Fruit fly (Drosophila melanogaster) whole organism, embryonic: ENCODE data around the gene mnd.
A peak's percentile ranks its signal among the peaks of the same experiment; 100 is the strongest.

Experiments used
- Awh ChIP-seq: fragments of 200-800 bp; sonication (Bioruptor generic); IDR thresholded peaks from 2 replicates; pipeline ENCODE4, ENCODE4 v1.3.6; 2022; ENCODE audit warnings: missing biosample characterization, missing genetic modification characterization
- CG15479 ChIP-seq: fragments of 200-800 bp; sonication (Bioruptor generic); optimal IDR thresholded peaks from 3 replicates; lab custom pipeline; 2019; ENCODE audit warnings: missing biosample characterization, mild to moderate bottlenecking, missing genetic modification characterization, moderate library complexity
- CG17568 ChIP-seq: fragments of 200-800 bp; sonication (Bioruptor generic); optimal IDR thresholded peaks from 2 replicates; lab custom pipeline; 2018; ENCODE audit warnings: missing biosample characterization, mild to moderate bottlenecking, missing genetic modification characterization, moderate library complexity
- CG2199 ChIP-seq: fragments of 200-800 bp; sonication (Bioruptor generic); IDR thresholded peaks from 3 replicates; pipeline ENCODE4 v1.3.6; 2022; ENCODE audit warnings: missing biosample characterization, missing genetic modification characterization
- CG2202 ChIP-seq: fragments of 200-800 bp; sonication (Bioruptor generic); optimal IDR thresholded peaks from 2 replicates; lab custom pipeline; 2018; ENCODE audit warnings: missing biosample characterization, mild to moderate bottlenecking, missing genetic modification characterization
- CG7556 ChIP-seq: fragments of 200-800 bp; sonication (Bioruptor generic); optimal IDR thresholded peaks from 2 replicates; lab custom pipeline; 2017; ENCODE audit warnings: missing biosample characterization, mild to moderate bottlenecking, missing genetic modification characterization
- CG7987 ChIP-seq: fragments of 200-800 bp; sonication (Bioruptor generic); optimal IDR thresholded peaks from 2 replicates; lab custom pipeline; 2018; ENCODE audit warnings: missing biosample characterization, mild to moderate bottlenecking, missing genetic modification characterization, moderate library complexity
- CG8290 ChIP-seq, 3 experiments: fragments of 200-800 bp; sonication (Bioruptor generic); optimal IDR thresholded peaks; 2 replicates each; lab custom pipeline; 2016 to 2019; ENCODE audit warnings: missing biosample characterization in 3 of 3, missing genetic modification characterization in 3 of 3, mild to moderate bottlenecking in 2 of 3, moderate library complexity in 1 of 3
- CG8924 ChIP-seq: fragments of 200-800 bp; optimal IDR thresholded peaks from 3 replicates; lab custom pipeline; 2019; ENCODE audit warnings: missing biosample characterization, mild to moderate bottlenecking, missing genetic modification characterization, moderate library complexity
- CG9437 ChIP-seq: fragments of 200-800 bp; sonication (Bioruptor generic); optimal IDR thresholded peaks from 2 replicates; lab custom pipeline; 2018; ENCODE audit warnings: missing biosample characterization, mild to moderate bottlenecking, missing genetic modification characterization
- D ChIP-seq, 2 experiments: fragments of 200-800 bp in 1 of 2; fragments of >200 bp in 1 of 2; sonication (Bioruptor generic) in 1 of 2; optimal IDR thresholded peaks; 2 replicates in 1 of 2; 3 replicates in 1 of 2; lab custom pipeline; 2017; ENCODE audit warnings: mild to moderate bottlenecking in 1 of 2, missing biosample characterization in 1 of 2, missing genetic modification characterization in 1 of 2, missing genetic modification reagents in 1 of 2
- Doc2 ChIP-seq: fragments of 200-800 bp; sonication (Bioruptor generic); IDR thresholded peaks from 2 replicates; pipeline ENCODE4 v1.3.6; 2022; ENCODE audit warnings: missing biosample characterization, missing genetic modification characterization
- Doc3 ChIP-seq: fragments of 200-800 bp; sonication (Bioruptor generic); IDR thresholded peaks from 3 replicates; pipeline ENCODE4 v1.3.6; 2022; ENCODE audit warnings: missing biosample characterization, missing genetic modification characterization; ENCODE audit not compliant: partially characterized antibody
- HLH54F ChIP-seq: fragments of 200-800 bp; sonication (Bioruptor generic); optimal IDR thresholded peaks from 3 replicates; lab custom pipeline; 2016; ENCODE audit warnings: missing biosample characterization, missing genetic modification characterization
- Hmr ChIP-seq: fragments of 200-800 bp; sonication (Bioruptor generic); optimal IDR thresholded peaks from 3 replicates; lab custom pipeline; 2017; ENCODE audit warnings: mild to moderate bottlenecking, missing biosample characterization, missing genetic modification reagents, missing genetic modification characterization
- Hr78 ChIP-seq, 2 experiments: fragments of 200-800 bp in 1 of 2; fragments of >200 bp in 1 of 2; sonication (Bioruptor generic) in 1 of 2; optimal IDR thresholded peaks; 2 replicates each; lab custom pipeline; 2017 to 2019; ENCODE audit warnings: missing biosample characterization in 2 of 2, missing genetic modification characterization in 2 of 2, mild to moderate bottlenecking in 1 of 2, moderate library complexity in 1 of 2
- Kr ChIP-seq: fragments of 200-800 bp; sonication (Bioruptor generic); optimal IDR thresholded peaks from 2 replicates; lab custom pipeline; 2017; ENCODE audit warnings: missing biosample characterization, mild to moderate bottlenecking, missing genetic modification characterization
- NC2α ChIP-seq: fragments of 200-800 bp; sonication (Bioruptor generic); optimal IDR thresholded peaks from 2 replicates; lab custom pipeline; 2016; ENCODE audit warnings: missing biosample characterization, missing genetic modification characterization
- Stat92E ChIP-seq, 3 experiments: fragments of >200 bp in 2 of 3; fragments of 200-800 bp in 1 of 3; sonication (Bioruptor generic) in 1 of 3; optimal IDR thresholded peaks; 2 replicates each; lab custom pipeline; 2017 to 2019; ENCODE audit warnings: missing biosample characterization in 3 of 3, missing genetic modification characterization in 3 of 3, mild to moderate bottlenecking in 1 of 3, moderate library complexity in 1 of 3
- Trl ChIP-seq, 3 experiments: fragments of >200 bp in 2 of 3; fragments of 200-800 bp in 1 of 3; sonication (Bioruptor generic) in 1 of 3; optimal IDR thresholded peaks; 2 replicates in 1 of 3; 3 replicates in 2 of 3; lab custom pipeline; 2016 to 2017; ENCODE audit warnings: missing biosample characterization in 1 of 3, missing genetic modification characterization in 1 of 3
- fd102C ChIP-seq: fragments of 200-800 bp; sonication (Bioruptor generic); optimal IDR thresholded peaks from 2 replicates; lab custom pipeline; 2018; ENCODE audit warnings: missing biosample characterization, mild to moderate bottlenecking, missing genetic modification characterization, moderate library complexity
- gce ChIP-seq: fragments of 200-800 bp; sonication (Bioruptor generic); IDR thresholded peaks from 3 replicates; pipeline ENCODE4 v1.3.6; 2022; ENCODE audit warnings: missing biosample characterization, missing genetic modification characterization
- grn ChIP-seq: fragments of 200-800 bp; sonication (Bioruptor generic); optimal IDR thresholded peaks from 3 replicates; lab custom pipeline; 2017; ENCODE audit warnings: missing biosample characterization, missing genetic modification characterization
- gsb-n ChIP-seq: fragments of 200-800 bp; sonication (Bioruptor generic); optimal IDR thresholded peaks from 3 replicates; lab custom pipeline; 2018; ENCODE audit warnings: missing biosample characterization, mild to moderate bottlenecking, missing genetic modification characterization
- h ChIP-seq: fragments of >200 bp; optimal IDR thresholded peaks from 2 replicates; lab custom pipeline; 2017
- insv ChIP-seq, 2 experiments: fragments of 200-800 bp; sonication (Bioruptor generic); optimal IDR thresholded peaks; 3 replicates each; lab custom pipeline; 2016 to 2018; ENCODE audit warnings: missing biosample characterization in 2 of 2, missing genetic modification characterization in 2 of 2
- kni ChIP-seq: fragments of 200-800 bp; sonication (Bioruptor generic); optimal IDR thresholded peaks from 3 replicates; lab custom pipeline; 2017; ENCODE audit warnings: mild to moderate bottlenecking, missing biosample characterization, missing genetic modification reagents, missing genetic modification characterization
- p53 ChIP-seq: fragments of 200-800 bp; sonication (Bioruptor generic); optimal IDR thresholded peaks from 2 replicates; lab custom pipeline; 2016; ENCODE audit warnings: missing biosample characterization, missing genetic modification characterization
- pan ChIP-seq, 4 experiments: fragments of >200 bp in 3 of 4; fragments of 200-800 bp in 1 of 4; sonication (Bioruptor generic) in 1 of 4; optimal IDR thresholded peaks in 3 of 4; IDR thresholded peaks in 1 of 4; 2 replicates each; pipeline versions ENCODE4 v1.3.6 to Lab custom; 2017 to 2022; ENCODE audit warnings: missing biosample characterization in 2 of 4, missing genetic modification characterization in 2 of 4, mixed read lengths in 1 of 4
- pfk ChIP-seq: fragments of 200-800 bp; sonication (Bioruptor generic); optimal IDR thresholded peaks from 2 replicates; lab custom pipeline; 2018; ENCODE audit warnings: missing biosample characterization, mild to moderate bottlenecking, missing genetic modification characterization, moderate library complexity
- pros ChIP-seq: fragments of 200-800 bp; sonication (Bioruptor generic); optimal IDR thresholded peaks from 3 replicates; lab custom pipeline; 2019; ENCODE audit warnings: missing biosample characterization, mild to moderate bottlenecking, missing genetic modification characterization, moderate library complexity
- pum ChIP-seq: fragments of 200-800 bp; sonication (Bioruptor generic); optimal IDR thresholded peaks from 2 replicates; lab custom pipeline; 2016; ENCODE audit warnings: missing biosample characterization, missing genetic modification characterization
- rib ChIP-seq: fragments of 200-800 bp; sonication (Bioruptor generic); IDR thresholded peaks from 2 replicates; pipeline ENCODE4 v1.3.6; 2022; ENCODE audit warnings: missing biosample characterization, missing genetic modification characterization
- ro ChIP-seq: fragments of 200-800 bp; sonication (Bioruptor generic); IDR thresholded peaks from 2 replicates; pipeline ENCODE4 v1.3.6; 2022; ENCODE audit warnings: missing biosample characterization, missing genetic modification characterization
- sim ChIP-seq: fragments of 200-800 bp; sonication (Bioruptor generic); IDR thresholded peaks from 2 replicates; pipeline ENCODE4 v1.3.6; 2022; ENCODE audit warnings: missing biosample characterization, missing genetic modification characterization
- tgo ChIP-seq: fragments of 200-800 bp; sonication (Bioruptor generic); IDR thresholded peaks from 3 replicates; pipeline ENCODE4 v1.3.6; 2022; ENCODE audit warnings: missing biosample characterization, missing genetic modification characterization
- tll ChIP-seq, 2 experiments: fragments of 200-800 bp in 1 of 2; fragments of >200 bp in 1 of 2; sonication (Bioruptor generic) in 1 of 2; optimal IDR thresholded peaks; 2 replicates each; lab custom pipeline; 2017 to 2019; ENCODE audit warnings: missing biosample characterization in 2 of 2, missing genetic modification characterization in 2 of 2, mild to moderate bottlenecking in 1 of 2, moderate library complexity in 1 of 2
- tna ChIP-seq: fragments of 200-800 bp; sonication (Bioruptor generic); IDR thresholded peaks from 2 replicates; pipeline ENCODE4 v1.3.6; 2022; ENCODE audit warnings: missing biosample characterization, missing genetic modification characterization; ENCODE audit not compliant: partially characterized antibody
- tup ChIP-seq: fragments of 200-800 bp; sonication (Bioruptor generic); optimal IDR thresholded peaks from 2 replicates; lab custom pipeline; 2016; ENCODE audit warnings: missing biosample characterization, mild to moderate bottlenecking, missing genetic modification characterization, moderate library complexity
- twi ChIP-seq: fragments of 200-800 bp; optimal IDR thresholded peaks from 2 replicates; lab custom pipeline; 2019; ENCODE audit warnings: missing biosample characterization, mild to moderate bottlenecking, missing genetic modification characterization, moderate library complexity
- zen ChIP-seq: fragments of 200-800 bp; sonication (Bioruptor generic); optimal IDR thresholded peaks from 3 replicates; lab custom pipeline; 2018; ENCODE audit warnings: missing biosample characterization, mild to moderate bottlenecking, missing genetic modification characterization, moderate library complexity
- zf30C ChIP-seq: fragments of 200-800 bp; sonication (Bioruptor generic); optimal IDR thresholded peaks from 3 replicates; lab custom pipeline; 2018; ENCODE audit warnings: missing biosample characterization, mild to moderate bottlenecking, missing genetic modification characterization

The mnd gene

dm6 chr3L:14966199-14966858, 18.6 kb upstream of the mnd start (continued):
- TF ChIP-seq rib (GFP tag; lab: Robert Waterston, UW) (0 out of 2 replicates have a peak, but pooled peaks have one; percentile 16), insv (GFP tag; optimal IDR thresholded peaks at IDR 0.05; lab: Kevin White, UChicago) (peak in 1 of 2 experiments; percentile 26), Kr (GFP tag; lab: Kevin White, UChicago) (peak; percentile 85), gce (GFP tag; lab: Robert Waterston, UW) (no peak), D (optimal IDR thresholded peaks at IDR 0.05; lab: Kevin White, UChicago) (peak; percentile 60), D (GFP tag; optimal IDR thresholded peaks at IDR 0.05; lab: Kevin White, UChicago) (peak; percentile 19), CG8290 (GFP tag; optimal IDR thresholded peaks at IDR 0.05; lab: Kevin White, UChicago) (no peak), CG8290 (tag; optimal IDR thresholded peaks at IDR 0.05; lab: Kevin White, UChicago) (no peak), sim (no peak), tna (GFP tag; lab: Robert Waterston, UW) (no peak), CG17568 (GFP tag; lab: Kevin White, UChicago) (no peak), NC2α (GFP tag; lab: Kevin White, UChicago) (no peak), Hr78 (GFP tag; optimal IDR thresholded peaks at IDR 0.05; lab: Kevin White, UChicago) (no peak), tll (GFP tag; optimal IDR thresholded peaks at IDR 0.05; lab: Kevin White, UChicago) (peak in 1 of 2 experiments; percentile 4), fd102C (GFP tag; lab: Kevin White, UChicago) (peak; percentile 2), zen (tag; lab: Kevin White, UChicago) (peak; percentile 80), CG7987 (GFP tag; lab: Kevin White, UChicago) (no peak), Hmr (no peak), gsb-n (peak; percentile 26), zf30C (GFP tag; lab: Kevin White, UChicago) (peak; percentile 2), h (no peak), CG7556 (GFP tag; lab: Kevin White, UChicago) (no peak), Awh (GFP tag; lab: Robert Waterston, UW) (no peak), Doc3 (GFP tag; lab: Robert Waterston, UW) (no peak), grn (peak; percentile 95), p53 (GFP tag; lab: Kevin White, UChicago) (peak; percentile 92)

DNA sequence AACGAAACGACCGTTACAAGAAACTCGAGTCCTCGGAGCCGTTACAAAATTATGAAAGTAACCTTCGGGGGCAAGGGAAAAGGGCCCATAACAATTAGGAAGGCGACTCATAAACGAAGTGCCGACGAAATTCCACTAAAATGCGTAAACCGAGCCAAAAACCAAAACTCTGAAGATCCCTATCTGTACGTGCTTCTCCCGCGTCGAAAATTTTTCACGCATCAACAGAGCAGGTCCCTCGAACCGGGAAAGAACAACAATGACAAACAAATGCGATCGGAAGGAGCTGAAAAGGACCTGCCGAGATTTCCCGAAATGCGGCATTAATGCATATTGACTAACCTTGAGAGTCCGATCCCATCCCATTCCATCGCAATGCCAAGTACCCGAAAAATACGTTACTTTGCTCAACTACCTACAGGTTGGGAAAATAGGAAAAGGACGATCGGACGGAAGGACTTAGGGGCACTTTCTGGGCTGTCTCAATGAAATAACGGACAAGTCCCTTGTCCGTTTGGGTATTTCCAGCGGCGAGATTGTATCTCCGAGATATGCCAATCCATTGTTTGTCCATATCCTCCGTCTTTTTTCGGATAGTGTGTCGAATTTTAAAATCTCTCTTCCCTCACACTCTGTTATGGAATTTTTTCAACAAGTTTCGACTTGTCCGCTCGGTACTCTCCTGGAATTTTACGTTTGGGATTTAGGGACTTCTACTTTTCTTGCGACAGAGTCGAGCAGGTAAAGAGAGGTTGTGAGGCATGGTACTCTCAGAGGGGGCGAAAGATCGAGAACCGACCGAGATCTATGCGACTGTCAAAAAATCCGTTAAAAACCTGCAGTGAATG, 17.0 kb upstream of the mnd start:
- peak; percentile 88 for TF ChIP-seq kni
- no peak for TF ChIP-seq CG9437 (GFP tag; lab: Kevin White, UChicago)
- TF ChIP-seq Stat92E (GFP tag; optimal IDR thresholded peaks at IDR 0.05; lab: Kevin White, UChicago), result peak in 1 of 3 experiments; percentile 1
- no peak for TF ChIP-seq CG2202 (tag; lab: Kevin White, UChicago)
- no peak for TF ChIP-seq pan (optimal IDR thresholded peaks at IDR 0.05; lab: Kevin White, UChicago)
- no peak for TF ChIP-seq pan (GFP tag; optimal IDR thresholded peaks at IDR 0.05 in 1 of 2, IDR thresholded peaks at IDR 0.05 in 1 of 2)
- TF ChIP-seq Trl (optimal IDR thresholded peaks at IDR 0.05; lab: Kevin White, UChicago), result peak in 1 of 2 experiments; percentile 52
- no peak for TF ChIP-seq Trl (GFP tag; optimal IDR thresholded peaks at IDR 0.05; lab: Kevin White, UChicago)
- no peak for TF ChIP-seq pum (GFP tag; lab: Kevin White, UChicago)
- TF ChIP-seq Doc2 (GFP tag; lab: Robert Waterston, UW), result no peak
- no peak for TF ChIP-seq HLH54F (GFP tag; lab: Kevin White, UChicago)
- TF ChIP-seq CG8924 (tag; lab: Kevin White, UChicago), result no peak
- TF ChIP-seq grn, result peak; percentile 67
- TF ChIP-seq CG2199 (GFP tag; lab: Robert Waterston, UW), result peak; percentile 57; the same call in 2 of the 3 replicates
- no peak for TF ChIP-seq ro (GFP tag; lab: Robert Waterston, UW)
- TF ChIP-seq pros, result peak; percentile 62
- peak in 1 of 2 experiments; percentile 88 for TF ChIP-seq tll (GFP tag; optimal IDR thresholded peaks at IDR 0.05; lab: Kevin White, UChicago)
- TF ChIP-seq zen (tag; lab: Kevin White, UChicago), result peak; percentile 97
- TF ChIP-seq insv (GFP tag; optimal IDR thresholded peaks at IDR 0.05; lab: Kevin White, UChicago), result peak in 1 of 2 experiments; percentile 60
- TF ChIP-seq pfk (GFP tag; lab: Kevin White, UChicago), result no peak
- peak; percentile 8 for TF ChIP-seq Kr (GFP tag; lab: Kevin White, UChicago)
- peak; percentile 100 for TF ChIP-seq CG15479 (GFP tag; lab: Kevin White, UChicago)
- TF ChIP-seq tup (GFP tag; lab: Kevin White, UChicago), result no peak
- peak; percentile 100 for TF ChIP-seq p53 (GFP tag; lab: Kevin White, UChicago)
- TF ChIP-seq twi (tag; lab: Kevin White, UChicago), result peak; percentile 66
- TF ChIP-seq tgo (GFP tag; lab: Robert Waterston, UW), result no peak
